Worm (Caenorhabditis elegans) whole organism, L1 larva: ENCODE results near the gene gcsh-1.
A peak's percentile ranks its signal among the peaks of the same experiment; 100 is the strongest.

Source experiments
- C04F5.9 ChIP-seq: sonication (generic microtip); optimal IDR thresholded peaks from 2 replicates; lab custom pipeline; 2016; ENCODE audit warnings: missing genetic modification characterization, missing compliant biosample characterization
- C16A3.4 ChIP-seq: fragments of 150-350 bp; optimal IDR thresholded peaks from 2 replicates; lab custom pipeline; 2014; ENCODE audit warnings: missing biosample characterization, missing genetic modification characterization
- ama-1 ChIP-seq: fragments of 150-350 bp; optimal IDR thresholded peaks from 2 replicates; lab custom pipeline; 2014
- blmp-1 ChIP-seq: fragments of 150-350 bp; optimal IDR thresholded peaks from 2 replicates; lab custom pipeline; 2014; ENCODE audit warnings: missing biosample characterization, missing genetic modification characterization
- ceh-82 ChIP-seq, 3 experiments: fragments of 150-350 bp in 1 of 3; sonication (generic microtip) in 2 of 3; optimal IDR thresholded peaks; 2 replicates each; lab custom pipeline; 2014 to 2017; ENCODE audit warnings: missing biosample characterization in 3 of 3, missing genetic modification characterization in 3 of 3
- dpl-1 ChIP-seq, 3 experiments: fragments of 150-350 bp in 2 of 3; sonication (generic microtip) in 1 of 3; optimal IDR thresholded peaks; 2 replicates each; lab custom pipeline; 2014 to 2017; ENCODE audit warnings: missing biosample characterization in 3 of 3, missing genetic modification characterization in 3 of 3, missing genetic modification reagents in 3 of 3
- dsc-1 ChIP-seq: sonication (generic microtip); optimal IDR thresholded peaks from 2 replicates; lab custom pipeline; 2016; ENCODE audit warnings: mild to moderate bottlenecking, missing genetic modification characterization, missing compliant biosample characterization
- efl-1 ChIP-seq, 4 experiments: fragments of 150-350 bp; optimal IDR thresholded peaks in 3 of 4; peaks in 1 of 4; 1 replicate in 1 of 4; 2 replicates in 3 of 4; lab custom pipeline; 2014; ENCODE audit warnings: missing biosample characterization in 2 of 4, missing genetic modification characterization in 2 of 4, missing genetic modification reagents in 2 of 4
- egl-13 ChIP-seq: sonication (generic microtip); optimal IDR thresholded peaks from 2 replicates; lab custom pipeline; 2016; ENCODE audit warnings: missing genotype, missing genetic modification reagents, missing genetic modification characterization, missing compliant biosample characterization
- egl-27 ChIP-seq, 2 experiments: fragments of 150-350 bp in 1 of 2; sonication (generic microtip); optimal IDR thresholded peaks; 3 replicates each; lab custom pipeline; 2017 to 2018; ENCODE audit warnings: missing biosample characterization in 2 of 2, missing genetic modification characterization in 2 of 2, missing genetic modification reagents in 2 of 2
- elt-2 ChIP-seq: sonication (generic microtip); optimal IDR thresholded peaks from 2 replicates; lab custom pipeline; 2016; ENCODE audit warnings: missing genetic modification characterization, mild to moderate bottlenecking, inconsistent platforms, missing compliant biosample characterization, missing genetic modification reagents
- elt-3 ChIP-seq, 6 experiments: fragments of 150-350 bp in 1 of 6; sonication (generic microtip); optimal IDR thresholded peaks; 2 replicates each; lab custom pipeline; 2017 to 2018; ENCODE audit warnings: missing biosample characterization in 6 of 6, missing genetic modification characterization in 6 of 6, inconsistent platforms in 1 of 6
- ets-5 ChIP-seq: fragments of 200-800 bp; sonication (Bioruptor generic); IDR thresholded peaks from 2 replicates; pipeline ENCODE4 v1.3.6; 2022; ENCODE audit warnings: missing genetic modification characterization, missing compliant biosample characterization
- fkh-10 ChIP-seq: sonication (generic microtip); optimal IDR thresholded peaks from 2 replicates; lab custom pipeline; 2017; ENCODE audit warnings: missing biosample characterization, missing genetic modification reagents, missing genetic modification characterization
- fkh-8 ChIP-seq: sonication (generic microtip); optimal IDR thresholded peaks from 2 replicates; lab custom pipeline; 2016; ENCODE audit warnings: mild to moderate bottlenecking, missing genetic modification characterization, missing compliant biosample characterization
- hlh-4 ChIP-seq: sonication (generic microtip); optimal IDR thresholded peaks from 2 replicates; lab custom pipeline; 2016; ENCODE audit warnings: mild to moderate bottlenecking, missing genetic modification characterization, missing compliant biosample characterization
- irx-1 ChIP-seq: sonication (generic microtip); optimal IDR thresholded peaks from 2 replicates; lab custom pipeline; 2016; ENCODE audit warnings: missing genetic modification characterization, missing compliant biosample characterization
- isw-1 ChIP-seq: fragments of 200-800 bp; sonication (Bioruptor generic); IDR thresholded peaks from 2 replicates; pipeline ENCODE4 v1.3.6; 2022; ENCODE audit warnings: missing genetic modification characterization, missing compliant biosample characterization
- jun-1 ChIP-seq: fragments of 150-350 bp; optimal IDR thresholded peaks from 2 replicates; lab custom pipeline; 2014; ENCODE audit warnings: missing biosample characterization, missing genetic modification reagents, missing genetic modification characterization
- lin-14 ChIP-seq: fragments of 200-800 bp; sonication (Bioruptor generic); optimal IDR thresholded peaks from 2 replicates; lab custom pipeline; 2018; ENCODE audit warnings: mild to moderate bottlenecking, missing genetic modification characterization, moderate library complexity, missing compliant biosample characterization
- lin-35 ChIP-seq, 2 experiments: fragments of 150-350 bp; optimal IDR thresholded peaks; 2 replicates each; lab custom pipeline; 2014; ENCODE audit warnings: missing biosample characterization in 2 of 2, missing genetic modification characterization in 2 of 2, missing genetic modification reagents in 2 of 2
- lin-39 ChIP-seq: fragments of 150-350 bp; optimal IDR thresholded peaks from 2 replicates; lab custom pipeline; 2014; ENCODE audit warnings: missing biosample characterization, missing genetic modification reagents, missing genetic modification characterization
- lsy-2 ChIP-seq, 2 experiments: fragments of 150-350 bp; optimal IDR thresholded peaks; 2 replicates each; lab custom pipeline; 2014; ENCODE audit warnings: missing biosample characterization in 2 of 2, missing genetic modification characterization in 2 of 2
- mab-9 ChIP-seq: fragments of 200-800 bp; sonication (Bioruptor generic); IDR thresholded peaks from 2 replicates; pipeline ENCODE4 v1.3.6; 2022; ENCODE audit warnings: missing genetic modification reagents, missing genetic modification characterization, missing compliant biosample characterization
- mef-2 ChIP-seq: fragments of 150-350 bp; optimal IDR thresholded peaks from 2 replicates; lab custom pipeline; 2014; ENCODE audit warnings: missing biosample characterization, missing genetic modification characterization
- nhr-11 ChIP-seq: fragments of 150-350 bp; optimal IDR thresholded peaks from 2 replicates; lab custom pipeline; 2014; ENCODE audit warnings: missing biosample characterization, missing genetic modification characterization
- nhr-12 ChIP-seq: sonication (generic microtip); optimal IDR thresholded peaks from 2 replicates; lab custom pipeline; 2017; ENCODE audit warnings: missing biosample characterization, missing genetic modification characterization
- nhr-19 ChIP-seq: fragments of 200-800 bp; sonication (Bioruptor generic); conservative IDR thresholded peaks from 2 replicates; pipeline ENCODE4 v1.3.6; 2022; ENCODE audit warnings: missing genetic modification characterization, missing compliant biosample characterization
- nhr-20 ChIP-seq: sonication (generic microtip); optimal IDR thresholded peaks from 2 replicates; lab custom pipeline; 2016; ENCODE audit warnings: mild to moderate bottlenecking, missing genetic modification characterization, missing compliant biosample characterization
- nhr-47 ChIP-seq: sonication (generic microtip); optimal IDR thresholded peaks from 2 replicates; lab custom pipeline; 2016; ENCODE audit warnings: mild to moderate bottlenecking, missing genetic modification characterization, moderate library complexity, missing compliant biosample characterization
- nhr-71 ChIP-seq: sonication (generic microtip); optimal IDR thresholded peaks from 2 replicates; lab custom pipeline; 2016; ENCODE audit warnings: mild to moderate bottlenecking, missing genetic modification characterization, moderate library complexity, missing compliant biosample characterization
- pag-3 ChIP-seq: sonication (generic microtip); optimal IDR thresholded peaks from 2 replicates; lab custom pipeline; 2017; ENCODE audit warnings: missing genetic modification characterization, mild to moderate bottlenecking, missing compliant biosample characterization, antibody characterized with exemption, borderline replicate concordance; ENCODE audit not compliant: insufficient read depth
- pax-3 ChIP-seq: fragments of 200-800 bp; sonication (Bioruptor generic); optimal IDR thresholded peaks from 2 replicates; lab custom pipeline; 2018; ENCODE audit warnings: mild to moderate bottlenecking, missing genetic modification characterization, moderate library complexity, missing compliant biosample characterization
- rnt-1 ChIP-seq: sonication (generic microtip); optimal IDR thresholded peaks from 2 replicates; lab custom pipeline; 2016; ENCODE audit warnings: mild to moderate bottlenecking, missing genetic modification characterization, moderate library complexity, missing compliant biosample characterization
- skn-1 ChIP-seq: fragments of 150-350 bp; optimal IDR thresholded peaks from 2 replicates; lab custom pipeline; 2014; ENCODE audit warnings: missing biosample characterization, missing genetic modification characterization
- snpc-4 ChIP-seq: fragments of 150-350 bp; optimal IDR thresholded peaks from 2 replicates; lab custom pipeline; 2014; ENCODE audit warnings: missing biosample characterization, missing genetic modification characterization
- snu-23 ChIP-seq: sonication (generic microtip); optimal IDR thresholded peaks from 2 replicates; lab custom pipeline; 2016; ENCODE audit warnings: missing genetic modification characterization, missing compliant biosample characterization
- sox-4 ChIP-seq: sonication (generic microtip); optimal IDR thresholded peaks from 2 replicates; lab custom pipeline; 2016; ENCODE audit warnings: missing genetic modification characterization, missing compliant biosample characterization
- swsn-7 ChIP-seq: sonication (generic microtip); optimal IDR thresholded peaks from 2 replicates; lab custom pipeline; 2016; ENCODE audit warnings: missing genetic modification characterization, missing compliant biosample characterization
- tbx-2 ChIP-seq: sonication (generic microtip); optimal IDR thresholded peaks from 2 replicates; lab custom pipeline; 2016; ENCODE audit warnings: missing genetic modification characterization, missing compliant biosample characterization
- tlp-1 ChIP-seq: fragments of 150-350 bp; optimal IDR thresholded peaks from 2 replicates; lab custom pipeline; 2014; ENCODE audit warnings: missing biosample characterization, missing genetic modification characterization
- unc-86 ChIP-seq: sonication (generic microtip); optimal IDR thresholded peaks from 2 replicates; lab custom pipeline; 2016; ENCODE audit warnings: missing genetic modification characterization, missing compliant biosample characterization
- unc-98 ChIP-seq: fragments of 200-800 bp; sonication (Bioruptor generic); IDR thresholded peaks from 2 replicates; pipeline ENCODE4 v1.3.6; 2022; ENCODE audit warnings: missing genetic modification characterization, missing compliant biosample characterization
- xbp-1 ChIP-seq: sonication (generic microtip); optimal IDR thresholded peaks from 2 replicates; lab custom pipeline; 2016; ENCODE audit warnings: missing genetic modification characterization, missing compliant biosample characterization
- zip-4 ChIP-seq: fragments of 200-800 bp; sonication (Bioruptor generic); optimal IDR thresholded peaks from 2 replicates; lab custom pipeline; 2018; ENCODE audit warnings: mild to moderate bottlenecking, missing genetic modification characterization, moderate library complexity, missing compliant biosample characterization
- ztf-11 ChIP-seq, 2 experiments: sonication (generic microtip); optimal IDR thresholded peaks; 2 replicates each; lab custom pipeline; 2016 to 2017; ENCODE audit warnings: missing genetic modification characterization in 2 of 2, missing biosample characterization in 1 of 2, missing compliant biosample characterization in 1 of 2
- ztf-4 ChIP-seq: fragments of 150-350 bp; optimal IDR thresholded peaks from 2 replicates; lab custom pipeline; 2014; ENCODE audit warnings: missing biosample characterization, missing genetic modification characterization

gcsh-1 gene

ce11 chrX:14557352-14557935, 42.6 kb upstream of the gcsh-1 start:
- TF ChIP-seq nhr-12 (tag; lab: Kevin White, UChicago) = no peak
- TF ChIP-seq pag-3 (tag; lab: Kevin White, UChicago) = no peak
- TF ChIP-seq lin-35 (GFP tag; optimal IDR thresholded peaks at IDR 0.05; lab: Kevin White, UChicago) = peak; percentile 8 to 19
- TF ChIP-seq xbp-1 (tag; lab: Kevin White, UChicago) = peak; percentile 35
- TF ChIP-seq C16A3.4 (tag; lab: Kevin White, UChicago) = no peak
- TF ChIP-seq ama-1 (lab: Kevin White, UChicago) = no peak
- TF ChIP-seq dsc-1 (tag; lab: Kevin White, UChicago) = peak; percentile 17
- TF ChIP-seq lin-39 (tag; lab: Kevin White, UChicago) = peak; percentile 30
- 0 out of 2 replicates have a peak, but pooled peaks have one; percentile 19 for TF ChIP-seq mab-9
- peak; percentile 80 for TF ChIP-seq nhr-19
- TF ChIP-seq efl-1 (optimal IDR thresholded peaks at IDR 0.05; lab: Kevin White, UChicago) = peak in 1 of 2 experiments; percentile 33
- TF ChIP-seq efl-1 (GFP tag; optimal IDR thresholded peaks at IDR 0.05 in 1 of 2; lab: Kevin White, UChicago) = peak in 1 of 2 experiments; percentile 92
- peak; percentile 78 for TF ChIP-seq zip-4 (GFP tag; lab: Kevin White, UChicago)
- TF ChIP-seq C04F5.9 = no peak
- TF ChIP-seq dpl-1 (GFP tag; optimal IDR thresholded peaks at IDR 0.05; lab: Kevin White, UChicago) = peak in 1 of 3 experiments; percentile 2
- peak; percentile 45 to 59 (median 59) for TF ChIP-seq ceh-82 (tag; optimal IDR thresholded peaks at IDR 0.05; lab: Kevin White, UChicago)
- TF ChIP-seq egl-27 (tag; optimal IDR thresholded peaks at IDR 0.05; lab: Kevin White, UChicago) = peak in 1 of 2 experiments; percentile 61
- TF ChIP-seq nhr-11 = no peak
- TF ChIP-seq ztf-4 (tag; lab: Kevin White, UChicago) = peak; percentile 32
- TF ChIP-seq snpc-4 (tag; lab: Kevin White, UChicago) = peak; percentile 7
- peak; percentile 68 for TF ChIP-seq unc-86 (tag; lab: Kevin White, UChicago)
- TF ChIP-seq ztf-11 (tag; optimal IDR thresholded peaks at IDR 0.05; lab: Kevin White, UChicago) = no peak
- peak; percentile 80 for TF ChIP-seq fkh-10 (GFP tag; lab: Kevin White, UChicago)
- TF ChIP-seq swsn-7 = peak; percentile 64
- 0 out of 2 replicates have a peak, but pooled peaks have one; percentile 22 for TF ChIP-seq unc-98
- TF ChIP-seq pax-3 = no peak
- TF ChIP-seq ets-5 = no peak
- no peak for TF ChIP-seq mef-2 (tag; lab: Kevin White, UChicago)
- TF ChIP-seq irx-1 (tag; lab: Kevin White, UChicago) = peak; percentile 55
- TF ChIP-seq blmp-1 (tag; lab: Kevin White, UChicago) = no peak
- peak; percentile 41 to 56 for TF ChIP-seq lsy-2 (tag; optimal IDR thresholded peaks at IDR 0.05; lab: Kevin White, UChicago)
- peak; percentile 88 for TF ChIP-seq rnt-1 (tag; lab: Kevin White, UChicago)
- peak; percentile 54 for TF ChIP-seq fkh-8
- TF ChIP-seq skn-1 = peak; percentile 78
- peak; percentile 72 for TF ChIP-seq nhr-47 (tag; lab: Kevin White, UChicago)
- peak; percentile 28 for TF ChIP-seq egl-13 (tag; lab: Kevin White, UChicago)
- TF ChIP-seq jun-1 (tag; lab: Kevin White, UChicago) = no peak
- no peak for TF ChIP-seq sox-4 (tag; lab: Kevin White, UChicago)
- TF ChIP-seq isw-1 (GFP tag; lab: Robert Waterston, UW) = peak; percentile 40
- TF ChIP-seq tbx-2 (tag; lab: Kevin White, UChicago) = peak; percentile 76
- TF ChIP-seq snu-23 (GFP tag; lab: Kevin White, UChicago) = peak; percentile 70
- TF ChIP-seq nhr-20 = peak; percentile 65
- TF ChIP-seq lin-14 = peak; percentile 96
- peak in 1 of 6 experiments; percentile 13 for TF ChIP-seq elt-3 (tag; optimal IDR thresholded peaks at IDR 0.05; lab: Kevin White, UChicago)
- peak; percentile 49 for TF ChIP-seq elt-2
- no peak for TF ChIP-seq tlp-1
- TF ChIP-seq nhr-71 (tag; lab: Kevin White, UChicago) = peak; percentile 96
- TF ChIP-seq hlh-4 (tag; lab: Kevin White, UChicago) = no peak
